Fruit fly (Drosophila melanogaster) whole organism, wandering third instar larva: ENCODE measurements around the gene CG9672.

Experiments used
- Abd-B ChIP-seq: fragments of >200 bp; optimal IDR thresholded peaks from 2 replicates; lab custom pipeline; 2017; ENCODE audit warnings: missing biosample characterization, missing genetic modification characterization
- CG32264 ChIP-seq: fragments of 200-800 bp; sonication (Bioruptor generic); optimal IDR thresholded peaks from 2 replicates; lab custom pipeline; 2016; ENCODE audit warnings: missing biosample characterization, missing genetic modification characterization
- CG9705 ChIP-seq: fragments of 200-800 bp; sonication (Bioruptor generic); optimal IDR thresholded peaks from 2 replicates; lab custom pipeline; 2018; ENCODE audit warnings: missing biosample characterization, mild to moderate bottlenecking, missing genetic modification characterization
- CrebA ChIP-seq: fragments of 200-800 bp; sonication (Bioruptor generic); optimal IDR thresholded peaks from 2 replicates; lab custom pipeline; 2016; ENCODE audit warnings: missing biosample characterization, mild to moderate bottlenecking, missing genetic modification characterization, borderline replicate concordance
- Dfd ChIP-seq: fragments of >200 bp; optimal IDR thresholded peaks from 2 replicates; lab custom pipeline; 2017; ENCODE audit warnings: missing biosample characterization, missing genetic modification characterization
- Dif ChIP-seq: fragments of 200-275, 200-300 bp; sonication (Bioruptor generic); optimal IDR thresholded peaks from 2 replicates; lab custom pipeline; 2018; ENCODE audit warnings: missing biosample characterization, missing genetic modification characterization; ENCODE audit not compliant: partially characterized antibody
- GATAd ChIP-seq: sonication (Bioruptor generic); optimal IDR thresholded peaks from 2 replicates; lab custom pipeline; 2016; ENCODE audit warnings: missing biosample characterization, missing genetic modification characterization
- HLH106 ChIP-seq: fragments of 200-800 bp; optimal IDR thresholded peaks from 3 replicates; lab custom pipeline; 2019; ENCODE audit warnings: missing biosample characterization, mild to moderate bottlenecking, missing genetic modification characterization, moderate library complexity
- Hnf4 ChIP-seq: fragments of 200-800 bp; sonication (Bioruptor generic); optimal IDR thresholded peaks from 2 replicates; lab custom pipeline; 2016; ENCODE audit warnings: missing biosample characterization, mild to moderate bottlenecking, missing genetic modification characterization
- Hr78 ChIP-seq: fragments of >200 bp; optimal IDR thresholded peaks from 2 replicates; lab custom pipeline; 2017; ENCODE audit warnings: missing biosample characterization, missing genetic modification characterization
- Hr83 ChIP-seq: fragments of 200-300 bp; sonication (Bioruptor generic); optimal IDR thresholded peaks from 2 replicates; lab custom pipeline; 2016; ENCODE audit warnings: missing biosample characterization, mild to moderate bottlenecking, missing genetic modification characterization, moderate library complexity; ENCODE audit not compliant: poor library complexity, severe bottlenecking
- Jra ChIP-seq: sonication (Bioruptor generic); optimal IDR thresholded peaks from 2 replicates; lab custom pipeline; 2016; ENCODE audit warnings: missing biosample characterization, missing genetic modification characterization
- Mio ChIP-seq: sonication (Bioruptor generic); optimal IDR thresholded peaks from 2 replicates; lab custom pipeline; 2016; ENCODE audit warnings: missing biosample characterization, missing genetic modification characterization
- Myc ChIP-seq: fragments of >200 bp; optimal IDR thresholded peaks from 2 replicates; lab custom pipeline; 2017
- N ChIP-seq: fragments of >200 bp; optimal IDR thresholded peaks from 2 replicates; lab custom pipeline; 2018; ENCODE audit warnings: missing biosample characterization, missing external identifiers, missing genetic modification characterization
- OdsH ChIP-seq: fragments of 200-800 bp; sonication (Bioruptor generic); optimal IDR thresholded peaks from 2 replicates; lab custom pipeline; 2016; ENCODE audit warnings: missing biosample characterization, mild to moderate bottlenecking, missing genetic modification characterization
- Rel ChIP-seq, 2 experiments: fragments of 200-800 bp; sonication (Bioruptor generic) in 1 of 2; optimal IDR thresholded peaks; 2 replicates in 1 of 2; 3 replicates in 1 of 2; lab custom pipeline; 2016 to 2019; ENCODE audit warnings: mild to moderate bottlenecking in 2 of 2, missing biosample characterization in 2 of 2, missing genetic modification characterization in 2 of 2, moderate library complexity in 1 of 2
- Sp1 ChIP-seq: fragments of 200-800 bp; sonication (Bioruptor generic); optimal IDR thresholded peaks from 3 replicates; lab custom pipeline; 2019; ENCODE audit warnings: missing biosample characterization, mild to moderate bottlenecking, missing genetic modification characterization, moderate library complexity
- Vsx2 ChIP-seq: fragments of 200-300, 225-300 bp; sonication (Bioruptor generic); optimal IDR thresholded peaks from 2 replicates; lab custom pipeline; 2018; ENCODE audit warnings: missing biosample characterization, missing genetic modification characterization; ENCODE audit not compliant: partially characterized antibody
- br ChIP-seq: fragments of 200-800 bp; sonication (Bioruptor generic); optimal IDR thresholded peaks from 2 replicates; lab custom pipeline; 2016; ENCODE audit warnings: missing biosample characterization, missing genetic modification characterization
- brk ChIP-seq: fragments of 200-800 bp; sonication (Bioruptor generic); optimal IDR thresholded peaks from 2 replicates; lab custom pipeline; 2016; ENCODE audit warnings: missing biosample characterization, mild to moderate bottlenecking, missing genetic modification characterization
- dl ChIP-seq, 2 experiments: fragments of 175-275, 200-275 bp in 1 of 2; fragments of 200-275 bp in 1 of 2; sonication (Bioruptor generic); optimal IDR thresholded peaks; lab custom pipeline; 2018; ENCODE audit warnings: mild to moderate bottlenecking in 2 of 2, missing biosample characterization in 2 of 2, missing genetic modification characterization in 2 of 2, moderate library complexity in 2 of 2; ENCODE audit not compliant: partially characterized antibody in 2 of 2, insufficient read depth in 1 of 2
- dmrt93B ChIP-seq: fragments of 200-800 bp; sonication (Bioruptor generic); optimal IDR thresholded peaks from 2 replicates; lab custom pipeline; 2018; ENCODE audit warnings: missing biosample characterization, mild to moderate bottlenecking, missing genetic modification characterization
- dsf ChIP-seq: sonication (Bioruptor generic); optimal IDR thresholded peaks from 2 replicates; lab custom pipeline; 2016; ENCODE audit warnings: missing biosample characterization, missing genetic modification characterization, borderline replicate concordance
- ey ChIP-seq: fragments of 200-800 bp; sonication (Bioruptor generic); optimal IDR thresholded peaks from 2 replicates; lab custom pipeline; 2016; ENCODE audit warnings: missing biosample characterization, missing genetic modification characterization
- foxo ChIP-seq, 2 experiments: fragments of 200-800 bp; sonication (Bioruptor generic); optimal IDR thresholded peaks; 2 replicates in 1 of 2; 3 replicates in 1 of 2; lab custom pipeline; 2016 to 2017; ENCODE audit warnings: missing biosample characterization in 2 of 2, missing genetic modification characterization in 2 of 2
- fru ChIP-seq: fragments of 200-800 bp; sonication (Bioruptor generic); optimal IDR thresholded peaks from 3 replicates; lab custom pipeline; 2016; ENCODE audit warnings: missing biosample characterization, mild to moderate bottlenecking, missing genetic modification characterization
- h ChIP-seq: fragments of 200-800 bp; sonication (Bioruptor generic); optimal IDR thresholded peaks from 3 replicates; lab custom pipeline; 2016; ENCODE audit warnings: missing biosample characterization, mild to moderate bottlenecking, missing genetic modification characterization
- jim ChIP-seq: fragments of 175-275, 200-325 bp; sonication (Bioruptor generic); optimal IDR thresholded peaks from 2 replicates; lab custom pipeline; 2016; ENCODE audit warnings: missing biosample characterization, mild to moderate bottlenecking, missing genetic modification characterization
- lola ChIP-seq: fragments of >200 bp; optimal IDR thresholded peaks from 2 replicates; lab custom pipeline; 2017; ENCODE audit warnings: missing biosample characterization, missing genetic modification characterization
- pan ChIP-seq: fragments of >200 bp; optimal IDR thresholded peaks from 2 replicates; lab custom pipeline; 2017
- psq ChIP-seq: fragments of 200-800 bp; sonication (Bioruptor generic); optimal IDR thresholded peaks from 3 replicates; lab custom pipeline; 2017; ENCODE audit warnings: missing biosample characterization, mild to moderate bottlenecking, missing genetic modification characterization, moderate library complexity
- rgr ChIP-seq: fragments of 200-800 bp; sonication (Bioruptor generic); optimal IDR thresholded peaks from 3 replicates; lab custom pipeline; 2016; ENCODE audit warnings: missing biosample characterization, mild to moderate bottlenecking, missing genetic modification characterization
- sage ChIP-seq: fragments of 200-800 bp; sonication (Bioruptor generic); optimal IDR thresholded peaks from 2 replicates; lab custom pipeline; 2016; ENCODE audit warnings: missing biosample characterization, mild to moderate bottlenecking, missing genetic modification characterization
- sv ChIP-seq: fragments of 200-800 bp; sonication (Bioruptor generic); optimal IDR thresholded peaks from 3 replicates; lab custom pipeline; 2016; ENCODE audit warnings: missing biosample characterization, missing genetic modification characterization
- tai ChIP-seq: sonication (Bioruptor generic); optimal IDR thresholded peaks from 2 replicates; lab custom pipeline; 2016; ENCODE audit warnings: missing biosample characterization, missing genetic modification characterization
- usp ChIP-seq: fragments of >200 bp; optimal IDR thresholded peaks from 2 replicates; lab custom pipeline; 2017; ENCODE audit warnings: missing biosample characterization, missing genetic modification characterization
- woc ChIP-seq: sonication (Bioruptor generic); optimal IDR thresholded peaks from 2 replicates; lab custom pipeline; 2016; ENCODE audit warnings: missing biosample characterization, mild to moderate bottlenecking, missing genetic modification characterization

The CG9672 gene

DNA sequence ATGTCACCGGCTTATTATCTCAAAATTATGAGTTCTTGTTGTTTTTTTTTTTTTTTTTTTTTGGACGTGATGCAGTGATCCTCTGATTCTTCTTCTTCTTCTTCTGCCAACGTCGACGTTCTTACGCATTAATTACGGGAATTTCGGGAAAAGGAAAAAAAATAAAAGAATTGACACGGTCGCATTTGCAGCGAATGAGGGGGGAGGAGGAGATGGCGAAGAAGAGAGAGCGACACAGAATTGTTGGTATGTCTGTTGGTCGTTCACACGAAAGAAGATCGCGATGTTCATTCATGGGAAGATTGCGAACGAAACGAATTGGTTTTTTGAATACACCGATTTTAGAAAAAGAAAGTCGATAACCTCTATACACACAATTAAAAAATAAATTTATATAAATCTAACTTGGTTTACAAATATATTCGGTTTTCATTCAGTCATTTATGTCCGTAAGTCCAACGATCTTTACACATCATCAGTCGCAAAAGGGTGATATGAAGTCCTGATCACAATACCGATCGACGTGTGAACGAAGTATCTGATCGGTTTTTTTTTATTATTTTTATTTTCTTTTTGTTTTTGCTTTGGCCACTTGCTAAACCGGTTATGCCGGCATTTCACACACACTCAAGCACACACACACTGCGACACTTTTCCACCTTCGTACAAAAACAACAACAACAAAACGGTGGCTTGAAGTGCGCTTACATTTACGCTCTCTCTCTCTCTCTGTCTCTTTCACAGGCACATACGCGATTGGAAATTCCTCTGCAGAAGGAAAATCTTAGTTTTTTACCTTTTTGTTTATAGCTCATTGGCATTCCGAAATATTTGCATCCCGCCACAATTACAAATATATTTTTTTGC, 44.3 kb upstream of the CG9672 start:
- TF ChIP-seq CrebA (GFP tag; lab: Kevin White, UChicago) (peak; percentile 52), dmrt93B (GFP tag; lab: Kevin White, UChicago) (peak; percentile 76), psq (GFP tag; lab: Kevin White, UChicago) (peak; percentile 86), foxo (GFP tag; optimal IDR thresholded peaks at IDR 0.05; lab: Kevin White, UChicago) (peak in 1 of 2 experiments; percentile 77), HLH106 (peak; percentile 88), ey (GFP tag; lab: Kevin White, UChicago) (peak; percentile 67), Hr78 (no peak), br (GFP tag; lab: Kevin White, UChicago) (peak; percentile 70), Hnf4 (GFP tag; lab: Kevin White, UChicago) (peak; percentile 62), CG32264 (GFP tag; lab: Kevin White, UChicago) (peak; percentile 11), GATAd (GFP tag; lab: Kevin White, UChicago) (no peak), fru (GFP tag; lab: Kevin White, UChicago) (peak; percentile 85), Sp1 (GFP tag; lab: Kevin White, UChicago) (peak; percentile 96), dsf (GFP tag; lab: Kevin White, UChicago) (peak; percentile 1), h (GFP tag; lab: Kevin White, UChicago) (peak; percentile 85), rgr (GFP tag; lab: Kevin White, UChicago) (peak; percentile 73), tai (GFP tag; lab: Kevin White, UChicago) (no peak), Abd-B (GFP tag; lab: Kevin White, UChicago) (no peak), pan (lab: Kevin White, UChicago) (no peak), jim (peak; percentile 94), Hr83 (GFP tag; lab: Kevin White, UChicago) (peak; percentile 28), OdsH (GFP tag; lab: Kevin White, UChicago) (peak; percentile 78), Myc (no peak), N (GFP tag; lab: Kevin White, UChicago) (no peak), Rel (GFP tag; optimal IDR thresholded peaks at IDR 0.05; lab: Kevin White, UChicago) (peak; percentile 80), Rel (tag; optimal IDR thresholded peaks at IDR 0.05; lab: Kevin White, UChicago) (peak; percentile 68), woc (GFP tag; lab: Kevin White, UChicago) (peak; percentile 83), Vsx2 (GFP tag; lab: Kevin White, UChicago) (peak; percentile 63), sage (GFP tag; lab: Kevin White, UChicago) (peak; percentile 65), Mio (no peak), Dfd (no peak), Dif (GFP tag; lab: Kevin White, UChicago) (peak; percentile 26), brk (GFP tag; lab: Kevin White, UChicago) (peak; percentile 55), Jra (GFP tag; lab: Kevin White, UChicago) (peak; percentile 13), CG9705 (GFP tag; lab: Kevin White, UChicago) (peak; percentile 81), sv (GFP tag; lab: Kevin White, UChicago) (peak; percentile 54), dl (GFP tag; optimal IDR thresholded peaks at IDR 0.05; lab: Kevin White, UChicago; ENCODE audit: insufficient read depth in 1 of 2, partially characterized antibody in 2 of 2) (peak in 1 of 2 experiments; percentile 18), usp (GFP tag; lab: Kevin White, UChicago) (no peak), lola (GFP tag; lab: Kevin White, UChicago) (no peak)

DNA sequence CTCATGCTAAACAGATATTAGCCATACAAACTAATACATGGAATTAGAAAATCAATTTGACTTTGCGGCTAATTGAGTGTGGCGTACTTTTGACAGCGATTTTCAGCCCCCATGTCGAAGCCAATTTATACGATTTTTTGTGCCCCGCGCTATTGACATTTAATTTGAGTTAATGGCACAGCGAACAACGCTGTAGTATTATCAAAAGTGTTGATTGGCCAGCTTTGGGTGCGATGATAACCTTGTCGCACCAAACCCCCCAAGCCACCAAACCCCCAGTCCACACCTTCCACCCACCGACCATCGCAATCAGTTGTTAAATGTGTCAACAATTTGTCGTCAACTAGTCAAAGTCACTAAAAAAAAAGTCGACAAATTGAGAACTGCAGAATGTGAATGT, 42.6 kb upstream of the CG9672 start:
- TF ChIP-seq usp (GFP tag; lab: Kevin White, UChicago), result no peak
- no peak for TF ChIP-seq tai (GFP tag; lab: Kevin White, UChicago)
- TF ChIP-seq dmrt93B (GFP tag; lab: Kevin White, UChicago), result no peak
- no peak for TF ChIP-seq brk (GFP tag; lab: Kevin White, UChicago)
- TF ChIP-seq fru (GFP tag; lab: Kevin White, UChicago), result no peak
- TF ChIP-seq Hnf4 (GFP tag; lab: Kevin White, UChicago), result no peak
- TF ChIP-seq Dif (GFP tag; lab: Kevin White, UChicago), result no peak
- TF ChIP-seq dsf (GFP tag; lab: Kevin White, UChicago), result no peak
